Fruit fly (Drosophila melanogaster) whole organism, adult: ENCODE results near the gene mio.

Experiments used
- CG11617 ChIP-seq: fragments of 200-800 bp; sonication (Bioruptor generic); optimal IDR thresholded peaks from 2 replicates; lab custom pipeline; 2017; ENCODE audit warnings: mild to moderate bottlenecking, missing biosample characterization, missing genetic modification reagents, missing genetic modification characterization
- CG12768 ChIP-seq: fragments of 200-800 bp; sonication (Bioruptor generic); optimal IDR thresholded peaks from 2 replicates; lab custom pipeline; 2017; ENCODE audit warnings: missing biosample characterization, missing genetic modification characterization, mild to moderate bottlenecking, moderate library complexity, missing genetic modification reagents
- CG14711 ChIP-seq: fragments of 200-800 bp; sonication (Bioruptor generic); optimal IDR thresholded peaks from 2 replicates; lab custom pipeline; 2018; ENCODE audit warnings: missing biosample characterization, mild to moderate bottlenecking, missing genetic modification characterization, moderate library complexity
- CG1620 ChIP-seq: fragments of 200-800 bp; sonication (Bioruptor generic); optimal IDR thresholded peaks from 2 replicates; lab custom pipeline; 2016; ENCODE audit warnings: missing biosample characterization, missing genetic modification characterization
- CG33017 ChIP-seq: fragments of 200-800 bp; sonication (Bioruptor generic); optimal IDR thresholded peaks from 2 replicates; lab custom pipeline; 2018; ENCODE audit warnings: missing biosample characterization, mild to moderate bottlenecking, missing genetic modification characterization, moderate library complexity
- CG5204 ChIP-seq: fragments of 200-800 bp; sonication (Bioruptor generic); optimal IDR thresholded peaks from 2 replicates; lab custom pipeline; 2016; ENCODE audit warnings: missing biosample characterization, missing genetic modification characterization
- CG7045 ChIP-seq: fragments of 200-800 bp; sonication (Bioruptor generic); optimal IDR thresholded peaks from 2 replicates; lab custom pipeline; 2017; ENCODE audit warnings: missing biosample characterization, mild to moderate bottlenecking, missing genetic modification characterization
- CG7101 ChIP-seq: fragments of 200-800 bp; sonication (Bioruptor generic); optimal IDR thresholded peaks from 2 replicates; lab custom pipeline; 2018; ENCODE audit warnings: missing biosample characterization, mild to moderate bottlenecking, missing genetic modification characterization, moderate library complexity
- Clk ChIP-seq: fragments of 200-800 bp; sonication (Bioruptor generic); optimal IDR thresholded peaks from 2 replicates; lab custom pipeline; 2017; ENCODE audit warnings: missing biosample characterization, missing genetic modification characterization
- Crg-1 ChIP-seq: fragments of 200-800 bp; sonication (Bioruptor generic); optimal IDR thresholded peaks from 2 replicates; lab custom pipeline; 2016; ENCODE audit warnings: missing biosample characterization, missing genetic modification characterization
- Hr96 ChIP-seq: fragments of 200-800 bp; sonication (Bioruptor generic); optimal IDR thresholded peaks from 2 replicates; lab custom pipeline; 2016; ENCODE audit warnings: missing biosample characterization, missing genetic modification characterization
- Mnt ChIP-seq: fragments of 200-800 bp; sonication (Bioruptor generic); optimal IDR thresholded peaks from 2 replicates; lab custom pipeline; 2016; ENCODE audit warnings: missing biosample characterization, mild to moderate bottlenecking, missing genetic modification characterization
- bab1 ChIP-seq: fragments of 200-800 bp; sonication (Bioruptor generic); optimal IDR thresholded peaks from 3 replicates; lab custom pipeline; 2019; ENCODE audit warnings: missing biosample characterization, mild to moderate bottlenecking, missing genetic modification characterization, moderate library complexity
- cic ChIP-seq: fragments of 200-800 bp; sonication (Bioruptor generic); optimal IDR thresholded peaks from 2 replicates; lab custom pipeline; 2017; ENCODE audit warnings: missing biosample characterization, mild to moderate bottlenecking, missing genetic modification characterization, moderate library complexity
- cnc ChIP-seq, 2 experiments: fragments of >200 bp; optimal IDR thresholded peaks; 2 replicates each; lab custom pipeline; 2017
- kay ChIP-seq: fragments of 200-800 bp; sonication (Bioruptor generic); peaks from one replicate; lab custom pipeline; 2016; ENCODE audit warnings: missing biosample characterization, missing genetic modification characterization, borderline replicate concordance
- ovo ChIP-seq: fragments of 200-800 bp; sonication (Bioruptor generic); optimal IDR thresholded peaks from 2 replicates; lab custom pipeline; 2016; ENCODE audit warnings: missing biosample characterization, missing genetic modification characterization
- pad ChIP-seq: fragments of 200-800 bp; sonication (Bioruptor generic); optimal IDR thresholded peaks from 3 replicates; lab custom pipeline; 2017; ENCODE audit warnings: missing biosample characterization, missing genetic modification characterization, mild to moderate bottlenecking, moderate library complexity, missing genetic modification reagents
- tj ChIP-seq: fragments of 200-800 bp; sonication (Bioruptor generic); optimal IDR thresholded peaks from 3 replicates; lab custom pipeline; 2017; ENCODE audit warnings: missing biosample characterization, mild to moderate bottlenecking, missing genetic modification characterization, moderate library complexity
- toe ChIP-seq: fragments of 200-800 bp; sonication (Bioruptor generic); optimal IDR thresholded peaks from 2 replicates; lab custom pipeline; 2016; ENCODE audit warnings: missing biosample characterization, missing genetic modification characterization

mio gene

dm6 chr2L:2202853-2203717 lies 14.0 kb upstream of the mio start:
- TF ChIP-seq CG33017 (peak; percentile 1), bab1 (GFP tag; lab: Kevin White, UChicago) (peak; percentile 68), CG1620 (peak; percentile 1), CG5204 (no peak), CG11617 (peak; percentile 37), Crg-1 (peak; percentile 49), cnc (optimal IDR thresholded peaks at IDR 0.05; lab: Kevin White, UChicago) (no peak), CG7045 (GFP tag; lab: Kevin White, UChicago) (peak; percentile 67), kay (GFP tag; lab: Kevin White, UChicago) (peak; percentile 98), tj (peak; percentile 82), Clk (GFP tag; lab: Kevin White, UChicago) (peak; percentile 22), Hr96 (GFP tag; lab: Kevin White, UChicago) (no peak), CG12768 (GFP tag; lab: Kevin White, UChicago) (peak; percentile 70), CG7101 (tag; lab: Kevin White, UChicago) (no peak), pad (GFP tag; lab: Kevin White, UChicago) (peak; percentile 99), Mnt (peak; percentile 88), toe (GFP tag; lab: Kevin White, UChicago) (peak; percentile 26), cic (peak; percentile 95), ovo (GFP tag; lab: Kevin White, UChicago) (peak; percentile 32)

DNA sequence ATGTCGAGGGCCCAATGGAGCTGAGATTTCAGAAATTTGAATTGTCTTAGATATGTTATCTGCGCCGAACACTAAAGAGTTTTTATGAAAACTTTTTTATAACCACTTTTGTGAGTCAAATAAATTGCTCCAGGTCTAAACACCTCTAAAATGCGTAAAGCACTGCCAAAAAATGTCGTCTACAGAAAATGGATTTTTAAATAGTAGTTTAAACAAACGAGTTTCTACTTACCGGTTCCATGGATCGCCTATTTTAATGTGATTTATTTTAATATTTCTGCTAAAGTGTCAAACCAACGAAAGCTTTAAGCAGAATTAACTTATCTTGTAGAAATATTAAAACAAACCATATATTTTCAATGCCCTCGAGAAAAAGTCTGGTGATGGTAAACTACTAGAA lies 11.0 kb upstream of the mio start, which contains the start of gene CG31668:
TSS of gene CG31668 (minus strand) at position 101 of the 400 bp plus-strand sequence.
- TF ChIP-seq Crg-1: no peak
- no peak for TF ChIP-seq CG7045 (GFP tag; lab: Kevin White, UChicago)
- no peak for TF ChIP-seq CG7101 (tag; lab: Kevin White, UChicago)
- TF ChIP-seq CG11617: no peak
- no peak for TF ChIP-seq pad (GFP tag; lab: Kevin White, UChicago)
- TF ChIP-seq Hr96 (GFP tag; lab: Kevin White, UChicago): no peak
- no peak for TF ChIP-seq CG33017
- no peak for TF ChIP-seq CG12768 (GFP tag; lab: Kevin White, UChicago)
- TF ChIP-seq toe (GFP tag; lab: Kevin White, UChicago): no peak
- no peak for TF ChIP-seq cnc (optimal IDR thresholded peaks at IDR 0.05; lab: Kevin White, UChicago)
- TF ChIP-seq kay (GFP tag; lab: Kevin White, UChicago): no peak
- TF ChIP-seq bab1 (GFP tag; lab: Kevin White, UChicago): no peak
- no peak for TF ChIP-seq Clk (GFP tag; lab: Kevin White, UChicago)
- no peak for TF ChIP-seq Mnt
- no peak for TF ChIP-seq CG5204
- TF ChIP-seq CG14711 (tag; lab: Kevin White, UChicago): no peak
- TF ChIP-seq CG1620: no peak
- no peak for TF ChIP-seq ovo (GFP tag; lab: Kevin White, UChicago)

DNA sequence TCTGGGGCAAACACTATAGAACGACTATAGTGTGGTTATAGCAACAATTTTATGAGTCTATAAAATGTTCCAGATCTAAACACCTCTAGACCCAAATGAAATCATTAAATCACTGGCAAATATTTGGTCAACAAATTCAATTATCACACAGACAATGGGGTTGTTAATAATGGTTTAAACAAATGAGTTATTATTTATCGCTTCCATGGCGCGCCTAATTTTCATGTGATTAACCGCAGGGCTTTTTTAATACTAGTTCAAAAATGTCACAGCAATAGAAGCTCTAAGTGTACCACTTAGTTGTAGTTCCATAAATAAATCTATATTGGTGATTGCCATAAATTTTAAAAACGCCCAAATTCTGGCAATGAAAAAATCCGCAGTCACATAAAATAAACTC lies 8.1 kb upstream of the mio start, which contains the start of gene CG33124:
TSS of gene CG33124 (minus strand) at position 101 of the 400 bp plus-strand sequence.
- TF ChIP-seq kay (GFP tag; lab: Kevin White, UChicago) (no peak), Crg-1 (no peak), ovo (GFP tag; lab: Kevin White, UChicago) (no peak), CG1620 (no peak), CG11617 (no peak), Mnt (no peak), cic (no peak), toe (GFP tag; lab: Kevin White, UChicago) (no peak), tj (no peak)

dm6 chr2L:2212478-2212877 lies 4.6 kb upstream of the mio start, which contains the start of gene CG15385:
CG15385 (minus strand) TSS chr2L:2212571.
- TF ChIP-seq toe (GFP tag; lab: Kevin White, UChicago): no peak
- TF ChIP-seq CG12768 (GFP tag; lab: Kevin White, UChicago): peak; percentile 51
- TF ChIP-seq ovo (GFP tag; lab: Kevin White, UChicago): no peak
- no peak for TF ChIP-seq CG1620
- TF ChIP-seq CG5204: no peak
- peak; percentile 10 for TF ChIP-seq CG7101 (tag; lab: Kevin White, UChicago)
- TF ChIP-seq cic: peak; percentile 61
- TF ChIP-seq Mnt: peak; percentile 2
- no peak for TF ChIP-seq CG11617
- TF ChIP-seq Crg-1: no peak
- TF ChIP-seq pad (GFP tag; lab: Kevin White, UChicago): no peak
- peak; percentile 47 for TF ChIP-seq CG33017

DNA sequence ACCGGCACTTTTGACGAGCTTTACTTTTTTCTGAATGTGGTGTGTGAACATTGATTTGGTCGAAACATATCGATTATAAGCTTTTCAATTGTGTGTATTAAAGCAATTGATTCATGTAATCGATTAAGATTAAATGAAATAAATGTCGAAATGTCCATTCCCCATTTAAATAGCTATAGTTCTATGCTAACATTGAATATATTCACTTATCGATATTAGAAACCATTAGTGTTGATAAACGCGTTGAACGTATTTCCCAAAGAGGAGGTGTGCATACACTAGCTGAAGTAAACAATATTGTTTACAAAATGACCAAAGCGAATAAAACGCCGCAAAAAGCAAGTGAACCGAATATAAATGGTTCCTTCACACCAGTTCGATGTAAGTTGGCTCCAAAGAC lies 3.1 kb upstream of the mio start, which contains the start of the genes Uch and CG34174:
TSS of gene Uch (minus strand) at position 208 of the 400 bp plus-strand sequence.
TSS of gene CG34174 (plus strand) at position 263 of the 400 bp plus-strand sequence.
- peak; percentile 51 for TF ChIP-seq CG11617
- TF ChIP-seq bab1 (GFP tag; lab: Kevin White, UChicago): peak; percentile 87
- TF ChIP-seq CG33017: no peak
- no peak for TF ChIP-seq Hr96 (GFP tag; lab: Kevin White, UChicago)
- TF ChIP-seq Clk (GFP tag; lab: Kevin White, UChicago): no peak
- peak; percentile 78 for TF ChIP-seq Crg-1
- peak; percentile 7 for TF ChIP-seq CG14711 (tag; lab: Kevin White, UChicago)
- peak; percentile 11 for TF ChIP-seq CG7045 (GFP tag; lab: Kevin White, UChicago)
- no peak for TF ChIP-seq CG5204
- TF ChIP-seq cnc (optimal IDR thresholded peaks at IDR 0.05; lab: Kevin White, UChicago): no peak
- TF ChIP-seq CG12768 (GFP tag; lab: Kevin White, UChicago): peak; percentile 24
- peak; percentile 54 for TF ChIP-seq Mnt
- peak; percentile 25 for TF ChIP-seq ovo (GFP tag; lab: Kevin White, UChicago)
- TF ChIP-seq CG7101 (tag; lab: Kevin White, UChicago): peak; percentile 62
- no peak for TF ChIP-seq kay (GFP tag; lab: Kevin White, UChicago)
- TF ChIP-seq toe (GFP tag; lab: Kevin White, UChicago): no peak
- TF ChIP-seq tj: no peak
- TF ChIP-seq cic: peak; percentile 49
- TF ChIP-seq CG1620: peak; percentile 42
- TF ChIP-seq pad (GFP tag; lab: Kevin White, UChicago): peak; percentile 64
